Worm (Caenorhabditis elegans) whole organism, L2 larva: Measurements from ENCODE around the gene Y44A6D.7.

Source experiments
- C34F6.9 ChIP-seq: fragments of 150-350 bp; optimal IDR thresholded peaks from 2 replicates; lab custom pipeline; 2014; ENCODE audit warnings: missing biosample characterization, missing genetic modification characterization
- F13H6.1 ChIP-seq: sonication (generic microtip); optimal IDR thresholded peaks from 2 replicates; lab custom pipeline; 2016; ENCODE audit warnings: missing genetic modification characterization, missing compliant biosample characterization
- Y55F3AM.14 ChIP-seq: fragments of 200-800 bp; sonication (Bioruptor generic); optimal IDR thresholded peaks from 2 replicates; lab custom pipeline; 2018; ENCODE audit warnings: mild to moderate bottlenecking, missing genetic modification characterization, missing compliant biosample characterization
- ZK546.5 ChIP-seq: sonication (generic microtip); optimal IDR thresholded peaks from 2 replicates; lab custom pipeline; 2017; ENCODE audit warnings: missing biosample characterization, missing genetic modification characterization
- alr-1 ChIP-seq: fragments of 150-350 bp; optimal IDR thresholded peaks from 2 replicates; lab custom pipeline; 2014; ENCODE audit warnings: missing biosample characterization, missing genetic modification characterization
- aly-2 ChIP-seq: fragments of 150-350 bp; optimal IDR thresholded peaks from 2 replicates; lab custom pipeline; 2014; ENCODE audit warnings: missing biosample characterization, missing genetic modification characterization
- ama-1 ChIP-seq: fragments of 150-350 bp; optimal IDR thresholded peaks from 2 replicates; lab custom pipeline; 2018; ENCODE audit warnings: inconsistent platforms
- blmp-1 ChIP-seq: sonication (generic microtip); optimal IDR thresholded peaks from 2 replicates; lab custom pipeline; 2017; ENCODE audit warnings: missing genetic modification characterization, mild to moderate bottlenecking, missing compliant biosample characterization, antibody characterized with exemption, moderate library complexity; ENCODE audit not compliant: insufficient read depth
- ceh-16 ChIP-seq: fragments of 150-350 bp; optimal IDR thresholded peaks from 2 replicates; lab custom pipeline; 2014; ENCODE audit warnings: missing biosample characterization, missing genetic modification characterization
- ceh-82 ChIP-seq: fragments of 150-350 bp; optimal IDR thresholded peaks from 2 replicates; lab custom pipeline; 2014; ENCODE audit warnings: missing biosample characterization, missing genetic modification characterization
- crh-2 ChIP-seq: sonication (generic microtip); optimal IDR thresholded peaks from 2 replicates; lab custom pipeline; 2017; ENCODE audit warnings: missing biosample characterization, missing genetic modification characterization
- dmd-4 ChIP-seq: sonication (generic microtip); optimal IDR thresholded peaks from 2 replicates; lab custom pipeline; 2017; ENCODE audit warnings: missing biosample characterization, missing genetic modification characterization
- egl-27 ChIP-seq: sonication (generic microtip); optimal IDR thresholded peaks from 3 replicates; lab custom pipeline; 2017; ENCODE audit warnings: missing biosample characterization, missing genetic modification reagents, missing genetic modification characterization
- elt-1 ChIP-seq: fragments of 150-350 bp; optimal IDR thresholded peaks from 2 replicates; lab custom pipeline; 2014; ENCODE audit warnings: missing biosample characterization, missing genetic modification characterization
- elt-3 ChIP-seq: sonication (generic microtip); optimal IDR thresholded peaks from 2 replicates; lab custom pipeline; 2017; ENCODE audit warnings: missing biosample characterization, missing genetic modification characterization
- fos-1 ChIP-seq: fragments of 150-350 bp; optimal IDR thresholded peaks from 2 replicates; lab custom pipeline; 2014; ENCODE audit warnings: missing biosample characterization, missing genetic modification characterization
- gmeb-1 ChIP-seq: fragments of 150-350 bp; optimal IDR thresholded peaks from 2 replicates; lab custom pipeline; 2014; ENCODE audit warnings: missing biosample characterization, missing genetic modification characterization
- lin-13 ChIP-seq: fragments of 150-350 bp; optimal IDR thresholded peaks from 2 replicates; lab custom pipeline; 2014; ENCODE audit warnings: missing biosample characterization, missing genetic modification reagents, missing genetic modification characterization
- lin-39 ChIP-seq: fragments of 150-350 bp; optimal IDR thresholded peaks from 2 replicates; lab custom pipeline; 2014; ENCODE audit warnings: missing biosample characterization, missing genetic modification reagents, missing genetic modification characterization
- lsy-2 ChIP-seq, 2 experiments: fragments of 150-350 bp in 1 of 2; sonication (generic microtip) in 1 of 2; optimal IDR thresholded peaks; 2 replicates each; lab custom pipeline; 2014 to 2017; ENCODE audit warnings: missing biosample characterization in 2 of 2, missing genetic modification characterization in 2 of 2
- mdl-1 ChIP-seq, 2 experiments: fragments of 150-350 bp in 1 of 2; sonication (generic microtip) in 1 of 2; optimal IDR thresholded peaks; 2 replicates each; lab custom pipeline; 2017; ENCODE audit warnings: missing biosample characterization in 2 of 2, missing genetic modification characterization in 2 of 2
- nhr-10 ChIP-seq: sonication (generic microtip); optimal IDR thresholded peaks from 2 replicates; lab custom pipeline; 2017; ENCODE audit warnings: missing biosample characterization, missing genetic modification characterization
- nhr-11 ChIP-seq: fragments of 150-350 bp; optimal IDR thresholded peaks from 2 replicates; lab custom pipeline; 2014; ENCODE audit warnings: missing biosample characterization, missing genetic modification characterization
- nhr-129 ChIP-seq: fragments of 150-350 bp; optimal IDR thresholded peaks from 2 replicates; lab custom pipeline; 2014; ENCODE audit warnings: missing biosample characterization, missing genetic modification characterization
- nhr-21 ChIP-seq: fragments of 150-350 bp; optimal IDR thresholded peaks from 2 replicates; lab custom pipeline; 2014; ENCODE audit warnings: missing biosample characterization, missing genetic modification characterization
- nhr-23 ChIP-seq: fragments of 150-350 bp; optimal IDR thresholded peaks from 2 replicates; lab custom pipeline; 2014; ENCODE audit warnings: missing biosample characterization, missing genetic modification reagents, missing genetic modification characterization
- nhr-237 ChIP-seq: fragments of 150-350 bp; optimal IDR thresholded peaks from 2 replicates; lab custom pipeline; 2014; ENCODE audit warnings: missing biosample characterization, missing genetic modification characterization
- nhr-25 ChIP-seq: fragments of 150-350 bp; sonication (generic microtip); optimal IDR thresholded peaks from 3 replicates; lab custom pipeline; 2014; ENCODE audit warnings: missing biosample characterization, missing genetic modification characterization
- nhr-77 ChIP-seq: fragments of 150-350 bp; optimal IDR thresholded peaks from 2 replicates; lab custom pipeline; 2014; ENCODE audit warnings: missing biosample characterization, missing genetic modification characterization
- peb-1 ChIP-seq: fragments of 150-350 bp; optimal IDR thresholded peaks from 2 replicates; lab custom pipeline; 2014; ENCODE audit warnings: missing biosample characterization, missing genetic modification characterization
- sem-4 ChIP-seq: fragments of 150-350 bp; optimal IDR thresholded peaks from 2 replicates; lab custom pipeline; 2014; ENCODE audit warnings: missing biosample characterization, missing genetic modification reagents, missing genetic modification characterization
- sma-3 ChIP-seq: sonication (generic microtip); optimal IDR thresholded peaks from 2 replicates; lab custom pipeline; 2016; ENCODE audit warnings: missing genetic modification reagents, missing genetic modification characterization, missing compliant biosample characterization
- sma-9 ChIP-seq, 2 experiments: fragments of 150-350 bp in 1 of 2; sonication (generic microtip) in 1 of 2; optimal IDR thresholded peaks; 2 replicates each; lab custom pipeline; 2014 to 2016; ENCODE audit warnings: missing genetic modification characterization in 2 of 2, mild to moderate bottlenecking in 1 of 2, missing biosample characterization in 1 of 2, missing compliant biosample characterization in 1 of 2, missing genetic modification reagents in 1 of 2, moderate library complexity in 1 of 2
- snpc-4 ChIP-seq: fragments of 150-350 bp; optimal IDR thresholded peaks from 2 replicates; lab custom pipeline; 2014; ENCODE audit warnings: missing biosample characterization, missing genetic modification characterization
- unc-39 ChIP-seq: fragments of 150-350 bp; optimal IDR thresholded peaks from 2 replicates; lab custom pipeline; 2014; ENCODE audit warnings: missing biosample characterization, missing genetic modification characterization
- unc-55 ChIP-seq: fragments of 150-350 bp; sonication (generic microtip); optimal IDR thresholded peaks from 3 replicates; lab custom pipeline; 2014; ENCODE audit warnings: missing biosample characterization, missing genetic modification reagents, missing genetic modification characterization
- zag-1 ChIP-seq: fragments of 150-350 bp; optimal IDR thresholded peaks from 2 replicates; lab custom pipeline; 2014; ENCODE audit warnings: missing biosample characterization, missing genetic modification characterization
- ztf-11 ChIP-seq: sonication (generic microtip); optimal IDR thresholded peaks from 2 replicates; lab custom pipeline; 2017; ENCODE audit warnings: missing biosample characterization, missing genetic modification characterization

Y44A6D.7 gene

ce11 chrV:20845524-20846208, 31.1 kb downstream of the Y44A6D.7 start, which contains the start of the genes F31D4.2 and fkb-6 (continued):
- no peak for TF ChIP-seq mdl-1 (tag; optimal IDR thresholded peaks at IDR 0.05; lab: Kevin White, UChicago)
- TF ChIP-seq lin-39 (tag; lab: Kevin White, UChicago) = no peak
- TF ChIP-seq ama-1 (lab: Kevin White, UChicago) = peak; percentile 81
- TF ChIP-seq crh-2 (tag; lab: Kevin White, UChicago) = peak; percentile 77

ce11 chrV:20847743-20848229, 33.3 kb downstream of the Y44A6D.7 start:
- TF ChIP-seq gmeb-1 (tag; lab: Kevin White, UChicago) (no peak), nhr-237 (tag; lab: Kevin White, UChicago) (no peak), ceh-16 (tag; lab: Kevin White, UChicago) (no peak), lin-13 (peak; percentile 2), snpc-4 (tag; lab: Kevin White, UChicago) (no peak), lin-39 (tag; lab: Kevin White, UChicago) (no peak), aly-2 (tag; lab: Kevin White, UChicago) (no peak), zag-1 (tag; lab: Kevin White, UChicago) (no peak), unc-39 (no peak), sma-3 (no peak), blmp-1 (tag; lab: Kevin White, UChicago) (no peak), lsy-2 (tag; optimal IDR thresholded peaks at IDR 0.05; lab: Kevin White, UChicago) (peak in 1 of 2 experiments; percentile 22), ZK546.5 (tag; lab: Kevin White, UChicago) (no peak), mdl-1 (tag; optimal IDR thresholded peaks at IDR 0.05; lab: Kevin White, UChicago) (no peak), sma-9 (GFP tag; optimal IDR thresholded peaks at IDR 0.05; lab: Kevin White, UChicago) (no peak), sma-9 (tag; optimal IDR thresholded peaks at IDR 0.05; lab: Kevin White, UChicago) (no peak), unc-55 (no peak), F13H6.1 (tag; lab: Kevin White, UChicago) (peak; percentile 52), fos-1 (tag; lab: Kevin White, UChicago) (no peak), nhr-129 (tag; lab: Kevin White, UChicago) (peak; percentile 14), nhr-10 (tag; lab: Kevin White, UChicago) (no peak), nhr-23 (tag; lab: Kevin White, UChicago) (no peak), elt-1 (tag; lab: Kevin White, UChicago) (no peak), alr-1 (no peak), nhr-77 (tag; lab: Kevin White, UChicago) (no peak), sem-4 (tag; lab: Kevin White, UChicago) (no peak), peb-1 (no peak), ama-1 (lab: Kevin White, UChicago) (peak; percentile 86), ceh-82 (tag; lab: Kevin White, UChicago) (no peak), nhr-11 (tag; lab: Kevin White, UChicago) (no peak), elt-3 (tag; lab: Kevin White, UChicago) (no peak), C34F6.9 (tag; lab: Kevin White, UChicago) (peak; percentile 35), Y55F3AM.14 (GFP tag; lab: Kevin White, UChicago) (no peak), nhr-25 (no peak), egl-27 (no peak), nhr-21 (tag; lab: Kevin White, UChicago) (no peak)

ce11 chrV:20850580-20850979, 36.1 kb downstream of the Y44A6D.7 start, which contains the start of gene clec-264:
clec-264 (minus strand) TSS chrV:20850701.
- TF ChIP-seq nhr-237 (tag; lab: Kevin White, UChicago) (no peak), nhr-23 (tag; lab: Kevin White, UChicago) (no peak), ceh-16 (tag; lab: Kevin White, UChicago) (no peak), dmd-4 (tag; lab: Kevin White, UChicago) (no peak), ztf-11 (tag; lab: Kevin White, UChicago) (no peak), F13H6.1 (tag; lab: Kevin White, UChicago) (no peak), blmp-1 (tag; lab: Kevin White, UChicago) (no peak)
